Fruit fly (Drosophila melanogaster) whole organism, pupa: ENCODE results near the gene tHMG1.

Experiments used
- CG10348 ChIP-seq: fragments of 200-800 bp; sonication (Bioruptor generic); IDR thresholded peaks from 2 replicates; pipeline ENCODE4 v1.3.6; 2022; ENCODE audit warnings: missing biosample characterization, missing genetic modification characterization
- CG12605 ChIP-seq: fragments of 200-800 bp; sonication (Bioruptor generic); IDR thresholded peaks from 2 replicates; pipeline ENCODE4 v1.3.6; 2022; ENCODE audit warnings: missing biosample characterization, missing genetic modification characterization
- CG13204 ChIP-seq: fragments of 200-800 bp; sonication (Bioruptor generic); optimal IDR thresholded peaks from 2 replicates; lab custom pipeline; 2018; ENCODE audit warnings: missing biosample characterization, mild to moderate bottlenecking, missing genetic modification characterization, moderate library complexity
- CG14655 ChIP-seq: fragments of 200-800 bp; sonication (Bioruptor generic); optimal IDR thresholded peaks from 3 replicates; lab custom pipeline; 2017; ENCODE audit warnings: mild to moderate bottlenecking, missing biosample characterization, missing genetic modification reagents, missing genetic modification characterization
- CG15710 ChIP-seq: fragments of 200-800 bp; sonication (Bioruptor generic); optimal IDR thresholded peaks from 2 replicates; lab custom pipeline; 2018; ENCODE audit warnings: missing biosample characterization, mild to moderate bottlenecking, missing genetic modification characterization, moderate library complexity
- CG17806 ChIP-seq: fragments of 200-800 bp; sonication (Bioruptor generic); optimal IDR thresholded peaks from 2 replicates; lab custom pipeline; 2018; ENCODE audit warnings: missing biosample characterization, mild to moderate bottlenecking, missing genetic modification characterization, moderate library complexity
- CG32121 ChIP-seq: fragments of 200-800 bp; sonication (Bioruptor generic); IDR thresholded peaks from 2 replicates; pipeline ENCODE4 v1.3.6; 2022; ENCODE audit warnings: missing biosample characterization, missing genetic modification characterization
- CG34367 ChIP-seq: fragments of 200-800 bp; sonication (Bioruptor generic); optimal IDR thresholded peaks from 2 replicates; lab custom pipeline; 2018; ENCODE audit warnings: missing biosample characterization, mild to moderate bottlenecking, missing genetic modification characterization
- CG4496 ChIP-seq: fragments of 200-800 bp; sonication (Bioruptor generic); IDR thresholded peaks from 3 replicates; pipeline ENCODE4 v1.3.6; 2022; ENCODE audit warnings: missing biosample characterization, missing genetic modification characterization
- CG8159 ChIP-seq: fragments of 200-800 bp; sonication (Bioruptor generic); optimal IDR thresholded peaks from 3 replicates; lab custom pipeline; 2018; ENCODE audit warnings: missing biosample characterization, mild to moderate bottlenecking, missing genetic modification characterization, moderate library complexity
- CG8301 ChIP-seq: fragments of 200-800 bp; sonication (Bioruptor generic); optimal IDR thresholded peaks from 2 replicates; lab custom pipeline; 2018; ENCODE audit warnings: missing biosample characterization, mild to moderate bottlenecking, missing genetic modification characterization
- CG9948 ChIP-seq: fragments of 200-800 bp; sonication (Bioruptor generic); optimal IDR thresholded peaks from 2 replicates; lab custom pipeline; 2018; ENCODE audit warnings: missing biosample characterization, mild to moderate bottlenecking, missing genetic modification characterization, moderate library complexity
- D1 ChIP-seq: fragments of 200-800 bp; sonication (Bioruptor generic); optimal IDR thresholded peaks from 2 replicates; lab custom pipeline; 2018; ENCODE audit warnings: missing biosample characterization, mild to moderate bottlenecking, missing genetic modification characterization, moderate library complexity
- Ets98B ChIP-seq: fragments of 200-800 bp; sonication (Bioruptor generic); IDR thresholded peaks from 2 replicates; pipeline ENCODE4 v1.3.6; 2022; ENCODE audit warnings: missing biosample characterization, missing genetic modification characterization
- Pif1A ChIP-seq: fragments of 200-800 bp; sonication (Bioruptor generic); optimal IDR thresholded peaks from 3 replicates; lab custom pipeline; 2016; ENCODE audit warnings: missing biosample characterization, missing genetic modification characterization
- Pif1B ChIP-seq: fragments of 200-800 bp; sonication (Bioruptor generic); optimal IDR thresholded peaks from 3 replicates; lab custom pipeline; 2016; ENCODE audit warnings: missing biosample characterization, missing genetic modification characterization
- Snoo ChIP-seq: fragments of 200-800 bp; sonication (Bioruptor generic); optimal IDR thresholded peaks from 3 replicates; lab custom pipeline; 2017; ENCODE audit warnings: missing biosample characterization, mild to moderate bottlenecking, missing genetic modification characterization, inconsistent platforms
- fd96Ca ChIP-seq: fragments of 200-800 bp; sonication (Bioruptor generic); IDR thresholded peaks from 3 replicates; pipeline ENCODE4 v1.3.6; 2022; ENCODE audit warnings: missing biosample characterization, missing genetic modification characterization
- gl ChIP-seq: fragments of 200-800 bp; sonication (Bioruptor generic); optimal IDR thresholded peaks from 2 replicates; lab custom pipeline; 2018; ENCODE audit warnings: missing biosample characterization, mild to moderate bottlenecking, missing genetic modification characterization
- rn ChIP-seq: fragments of 200-800 bp; sonication (Bioruptor generic); IDR thresholded peaks from 2 replicates; pipeline ENCODE4 v1.3.6; 2022; ENCODE audit warnings: missing biosample characterization, missing genetic modification characterization

The tHMG1 gene

dm6 chr3R:22487037-22487492 lies 4.6 kb upstream of the tHMG1 start, which contains the start of gene Pfdn5:
Gene Pfdn5 (plus strand): TSS chr3R:22487039.
- TF ChIP-seq Pif1B (no peak), Pif1A (no peak), gl (tag; lab: Kevin White, UChicago) (no peak), CG8301 (tag; lab: Kevin White, UChicago) (no peak), CG9948 (no peak), CG17806 (tag; lab: Kevin White, UChicago) (no peak), CG10348 (GFP tag; lab: Robert Waterston, UW) (no peak), CG13204 (no peak), CG14655 (no peak), Snoo (tag; lab: Kevin White, UChicago) (no peak), CG32121 (GFP tag; lab: Robert Waterston, UW) (no peak), CG12605 (GFP tag; lab: Robert Waterston, UW) (no peak), CG4496 (GFP tag; lab: Robert Waterston, UW) (no peak), CG34367 (tag; lab: Kevin White, UChicago) (no peak)

- no peak for TF ChIP-seq CG17806 (tag; lab: Kevin White, UChicago)
- TF ChIP-seq CG9948 = no peak
- no peak for TF ChIP-seq Snoo (tag; lab: Kevin White, UChicago)
- TF ChIP-seq CG13204 = no peak
These were observed 2.8 kb upstream of the tHMG1 start, which contains the start of gene CG5376 for dm6 chr3R:22488855-22489254. Gene CG5376 (minus strand): TSS chr3R:22488955.

- no peak for TF ChIP-seq CG15710 (tag; lab: Kevin White, UChicago)
- no peak for TF ChIP-seq CG12605 (GFP tag; lab: Robert Waterston, UW)
- no peak for TF ChIP-seq CG17806 (tag; lab: Kevin White, UChicago)
- TF ChIP-seq CG8301 (tag; lab: Kevin White, UChicago) = no peak
- no peak for TF ChIP-seq CG32121 (GFP tag; lab: Robert Waterston, UW)
- TF ChIP-seq CG4496 (GFP tag; lab: Robert Waterston, UW) = no peak
- no peak for TF ChIP-seq CG8159 (tag; lab: Kevin White, UChicago)
- TF ChIP-seq fd96Ca (GFP tag; lab: Robert Waterston, UW) = no peak
- TF ChIP-seq Ets98B = no peak
- no peak for TF ChIP-seq rn
- TF ChIP-seq CG10348 (GFP tag; lab: Robert Waterston, UW) = no peak
- TF ChIP-seq Pif1B = no peak
- TF ChIP-seq CG9948 = no peak
- no peak for TF ChIP-seq Snoo (tag; lab: Kevin White, UChicago)
- no peak for TF ChIP-seq CG13204
- no peak for TF ChIP-seq gl (tag; lab: Kevin White, UChicago)
- TF ChIP-seq CG14655 = no peak
- no peak for TF ChIP-seq D1 (tag; lab: Kevin White, UChicago)
- no peak for TF ChIP-seq Pif1A
- no peak for TF ChIP-seq CG34367 (tag; lab: Kevin White, UChicago)
These were observed 1.1 kb downstream of the tHMG1 start, which contains the start of gene tHMG2 for dm6 chr3R:22492767-22493166. Gene tHMG2 (plus strand): TSS chr3R:22492953.

dm6 chr3R:22494523-22495309 lies 3.1 kb downstream of the tHMG1 start:
- TF ChIP-seq CG8301 (tag; lab: Kevin White, UChicago) (no peak), D1 (tag; lab: Kevin White, UChicago) (peak; percentile 70), CG4496 (GFP tag; lab: Robert Waterston, UW) (no peak), CG10348 (GFP tag; lab: Robert Waterston, UW) (no peak), CG15710 (tag; lab: Kevin White, UChicago) (peak; percentile 21), CG17806 (tag; lab: Kevin White, UChicago) (no peak), gl (tag; lab: Kevin White, UChicago) (peak; percentile 46), CG34367 (tag; lab: Kevin White, UChicago) (no peak), CG8159 (tag; lab: Kevin White, UChicago) (peak; percentile 52), Snoo (tag; lab: Kevin White, UChicago) (peak; percentile 9), rn (no peak), CG13204 (no peak), CG14655 (peak; percentile 82), Pif1A (no peak), CG12605 (GFP tag; lab: Robert Waterston, UW) (no peak)

dm6 chr3R:22497025-22497424 lies 5.4 kb downstream of the tHMG1 start, which contains the start of gene Octbeta1R:
Gene Octbeta1R (plus strand): TSS chr3R:22497215.
- TF ChIP-seq CG12605 (GFP tag; lab: Robert Waterston, UW) (0 out of 2 replicates have a peak, but pooled peaks have one; percentile 9), CG17806 (tag; lab: Kevin White, UChicago) (no peak), Pif1A (no peak)

dm6 chr3R:22503630-22504029 lies 12.0 kb downstream of the tHMG1 start:
- no peak for TF ChIP-seq CG10348 (GFP tag; lab: Robert Waterston, UW)
- peak; percentile 2 for TF ChIP-seq CG8159 (tag; lab: Kevin White, UChicago)

dm6 chr3R:22515384-22515783 lies 23.8 kb downstream of the tHMG1 start:
- peak; percentile 6 for TF ChIP-seq CG8159 (tag; lab: Kevin White, UChicago)
- TF ChIP-seq CG14655 = peak; percentile 14
- no peak for TF ChIP-seq CG8301 (tag; lab: Kevin White, UChicago)
